Worm (Caenorhabditis elegans) whole organism, L3 larva: ENCODE data around the gene ergi-3.

Experiments used
- R02D3.7 ChIP-seq: fragments of 150-350 bp; optimal IDR thresholded peaks from 2 replicates; lab custom pipeline; 2014; ENCODE audit warnings: missing biosample characterization, missing genetic modification characterization
- aly-2 ChIP-seq: fragments of 150-350 bp; optimal IDR thresholded peaks from 2 replicates; lab custom pipeline; 2014; ENCODE audit warnings: missing biosample characterization, missing genetic modification characterization
- ceh-16 ChIP-seq: sonication (generic microtip); optimal IDR thresholded peaks from 2 replicates; lab custom pipeline; 2017; ENCODE audit warnings: missing biosample characterization, missing genetic modification characterization
- ceh-28 ChIP-seq: fragments of 150-350 bp; optimal IDR thresholded peaks from 2 replicates; lab custom pipeline; 2014; ENCODE audit warnings: missing biosample characterization, missing genetic modification reagents, missing genetic modification characterization
- ceh-82 ChIP-seq: fragments of 150-350 bp; optimal IDR thresholded peaks from 2 replicates; lab custom pipeline; 2014; ENCODE audit warnings: missing biosample characterization, missing genetic modification characterization
- daf-12 ChIP-seq: fragments of 150-350 bp; optimal IDR thresholded peaks from 2 replicates; lab custom pipeline; 2014; ENCODE audit warnings: missing biosample characterization, missing genetic modification reagents, missing genetic modification characterization
- elt-1 ChIP-seq: fragments of 150-350 bp; optimal IDR thresholded peaks from 2 replicates; lab custom pipeline; 2014; ENCODE audit warnings: missing biosample characterization, missing genetic modification characterization
- elt-2 ChIP-seq: sonication (generic microtip); optimal IDR thresholded peaks from 2 replicates; lab custom pipeline; 2016; ENCODE audit warnings: missing genetic modification reagents, mild to moderate bottlenecking, missing genetic modification characterization, missing compliant biosample characterization
- fkh-10 ChIP-seq: sonication (generic microtip); optimal IDR thresholded peaks from 2 replicates; lab custom pipeline; 2017; ENCODE audit warnings: missing biosample characterization, missing genetic modification reagents, missing genetic modification characterization
- fkh-2 ChIP-seq: fragments of 150-350 bp; optimal IDR thresholded peaks from 2 replicates; lab custom pipeline; 2014; ENCODE audit warnings: missing biosample characterization, missing genetic modification reagents, missing genetic modification characterization
- fos-1 ChIP-seq: fragments of 150-350 bp; optimal IDR thresholded peaks from 2 replicates; lab custom pipeline; 2014; ENCODE audit warnings: missing biosample characterization, missing genetic modification characterization
- hmg-11 ChIP-seq: sonication (generic microtip); optimal IDR thresholded peaks from 2 replicates; lab custom pipeline; 2016; ENCODE audit warnings: missing genetic modification characterization, missing compliant biosample characterization
- lin-15B ChIP-seq: fragments of 150-350 bp; optimal IDR thresholded peaks from 2 replicates; lab custom pipeline; 2014; ENCODE audit warnings: missing biosample characterization, missing genetic modification characterization
- lin-39 ChIP-seq: fragments of 150-350 bp; optimal IDR thresholded peaks from 2 replicates; lab custom pipeline; 2018; ENCODE audit warnings: missing biosample characterization, missing genetic modification reagents, missing genetic modification characterization
- lsy-12 ChIP-seq: sonication (generic microtip); optimal IDR thresholded peaks from 2 replicates; lab custom pipeline; 2016; ENCODE audit warnings: mild to moderate bottlenecking, missing genetic modification characterization, missing compliant biosample characterization
- mdl-1 ChIP-seq: fragments of 150-350 bp; optimal IDR thresholded peaks from 2 replicates; lab custom pipeline; 2014; ENCODE audit warnings: missing biosample characterization, missing genetic modification characterization
- nfya-1 ChIP-seq: sonication (generic microtip); optimal IDR thresholded peaks from 2 replicates; lab custom pipeline; 2017; ENCODE audit warnings: missing genetic modification characterization, mild to moderate bottlenecking, missing compliant biosample characterization, antibody characterized with exemption, moderate library complexity; ENCODE audit not compliant: insufficient read depth
- nhr-11 ChIP-seq: fragments of 150-350 bp; optimal IDR thresholded peaks from 2 replicates; lab custom pipeline; 2014; ENCODE audit warnings: missing biosample characterization, missing genetic modification characterization
- nhr-23 ChIP-seq: fragments of 150-350 bp; optimal IDR thresholded peaks from 2 replicates; lab custom pipeline; 2014; ENCODE audit warnings: missing biosample characterization, missing genetic modification reagents, missing genetic modification characterization
- nhr-237 ChIP-seq: fragments of 150-350 bp; optimal IDR thresholded peaks from 2 replicates; lab custom pipeline; 2014; ENCODE audit warnings: missing biosample characterization, missing genetic modification characterization
- nhr-25 ChIP-seq: sonication (generic microtip); optimal IDR thresholded peaks from 2 replicates; lab custom pipeline; 2017; ENCODE audit warnings: missing biosample characterization, missing genetic modification characterization
- nhr-28 ChIP-seq: fragments of 150-350 bp; optimal IDR thresholded peaks from 2 replicates; lab custom pipeline; 2014; ENCODE audit warnings: missing biosample characterization, missing genetic modification characterization
- nhr-43 ChIP-seq: sonication (generic microtip); optimal IDR thresholded peaks from 2 replicates; lab custom pipeline; 2016; ENCODE audit warnings: mild to moderate bottlenecking, missing genetic modification characterization, missing compliant biosample characterization; ENCODE audit not compliant: poor library complexity, severe bottlenecking
- nhr-77 ChIP-seq: fragments of 150-350 bp; optimal IDR thresholded peaks from 2 replicates; lab custom pipeline; 2014; ENCODE audit warnings: missing biosample characterization, missing genetic modification characterization
- pha-4 ChIP-seq: fragments of 150-350 bp; optimal IDR thresholded peaks from 2 replicates; lab custom pipeline; 2014; ENCODE audit warnings: missing biosample characterization, missing genetic modification reagents, missing genetic modification characterization
- pqm-1 ChIP-seq: fragments of 150-350 bp; optimal IDR thresholded peaks from 2 replicates; lab custom pipeline; 2017; ENCODE audit warnings: missing biosample characterization, missing genetic modification characterization, inconsistent platforms
- skn-1 ChIP-seq: fragments of 150-350 bp; optimal IDR thresholded peaks from 2 replicates; lab custom pipeline; 2014; ENCODE audit warnings: missing biosample characterization, missing genetic modification characterization
- snpc-4 ChIP-seq: fragments of 150-350 bp; optimal IDR thresholded peaks from 2 replicates; lab custom pipeline; 2014; ENCODE audit warnings: missing biosample characterization, missing genetic modification characterization
- tbx-2 ChIP-seq: sonication (generic microtip); optimal IDR thresholded peaks from 2 replicates; lab custom pipeline; 2016; ENCODE audit warnings: mild to moderate bottlenecking, missing genetic modification characterization, missing compliant biosample characterization
- unc-39 ChIP-seq: sonication (generic microtip); optimal IDR thresholded peaks from 4 replicates; lab custom pipeline; 2017; ENCODE audit warnings: missing biosample characterization, missing genetic modification characterization
- unc-62 ChIP-seq: fragments of 150-350 bp; sonication (generic microtip); optimal IDR thresholded peaks from 4 replicates; lab custom pipeline; 2014; ENCODE audit warnings: missing biosample characterization, missing genetic modification reagents, missing genetic modification characterization
- zag-1 ChIP-seq: fragments of 150-350 bp; optimal IDR thresholded peaks from 2 replicates; lab custom pipeline; 2014; ENCODE audit warnings: missing biosample characterization, missing genetic modification characterization
- ztf-11 ChIP-seq: fragments of 150-350 bp; optimal IDR thresholded peaks from 2 replicates; lab custom pipeline; 2014; ENCODE audit warnings: missing biosample characterization, missing genetic modification characterization
- ztf-4 ChIP-seq: fragments of 150-350 bp; optimal IDR thresholded peaks from 2 replicates; lab custom pipeline; 2014; ENCODE audit warnings: missing biosample characterization, missing genetic modification characterization

Gene ergi-3

ce11 chrX:15629615-15630014 is 13.1 kb upstream of the ergi-3 start:
- TF ChIP-seq pqm-1 (peak; percentile 16), lsy-12 (tag; lab: Kevin White, UChicago) (no peak), fkh-10 (GFP tag; lab: Kevin White, UChicago) (no peak), fos-1 (tag; lab: Kevin White, UChicago) (no peak), ceh-16 (tag; lab: Kevin White, UChicago) (no peak), unc-39 (tag; lab: Kevin White, UChicago) (no peak), lin-39 (tag; lab: Kevin White, UChicago) (no peak), zag-1 (no peak), snpc-4 (tag; lab: Kevin White, UChicago) (no peak), nhr-23 (tag; lab: Kevin White, UChicago) (no peak), nfya-1 (tag; lab: Kevin White, UChicago) (peak; percentile 18), lin-15B (no peak), fkh-2 (no peak), aly-2 (tag; lab: Kevin White, UChicago) (no peak), hmg-11 (no peak), elt-2 (tag; lab: Kevin White, UChicago) (peak; percentile 60), daf-12 (tag; lab: Kevin White, UChicago) (no peak), elt-1 (tag; lab: Kevin White, UChicago) (no peak), pha-4 (tag; lab: Kevin White, UChicago) (no peak), R02D3.7 (tag; lab: Kevin White, UChicago) (no peak), nhr-237 (no peak), tbx-2 (tag; lab: Kevin White, UChicago) (no peak)
- TF ChIP-seq, all 47 proteins: peak for 3

DNA sequence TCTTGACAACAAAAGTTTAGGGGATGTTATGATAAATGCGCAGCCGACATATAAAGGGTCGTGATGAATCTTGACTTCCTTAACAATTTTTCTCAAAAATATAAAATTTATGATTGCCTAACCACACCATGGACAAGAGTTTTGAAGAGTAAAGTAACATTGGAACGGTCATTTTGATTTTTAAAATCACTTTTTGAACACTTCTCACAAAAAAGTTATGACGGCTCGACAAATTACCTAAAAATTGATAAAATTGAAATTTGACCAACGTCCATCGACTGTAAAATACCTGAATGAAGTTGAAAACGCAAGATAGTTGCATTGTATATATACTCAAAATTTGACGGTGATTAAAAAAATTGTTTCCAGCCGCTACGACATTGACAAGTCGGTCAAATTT is 12.4 kb upstream of the ergi-3 start:
- TF ChIP-seq skn-1 (tag; lab: Kevin White, UChicago), result no peak
- no peak for TF ChIP-seq ztf-11 (tag; lab: Kevin White, UChicago)
- TF ChIP-seq ztf-4, result no peak
- no peak for TF ChIP-seq mdl-1 (tag; lab: Kevin White, UChicago)
- no peak for TF ChIP-seq pha-4 (tag; lab: Kevin White, UChicago)
- TF ChIP-seq nhr-11 (tag; lab: Kevin White, UChicago), result no peak
- TF ChIP-seq nhr-25, result no peak
- no peak for TF ChIP-seq pqm-1
- TF ChIP-seq nhr-77 (tag; lab: Kevin White, UChicago), result no peak
- no peak for TF ChIP-seq nhr-23 (tag; lab: Kevin White, UChicago)
- no peak for TF ChIP-seq ceh-16 (tag; lab: Kevin White, UChicago)
- TF ChIP-seq aly-2 (tag; lab: Kevin White, UChicago), result no peak
- no peak for TF ChIP-seq nhr-28 (tag; lab: Kevin White, UChicago)
- TF ChIP-seq nfya-1 (tag; lab: Kevin White, UChicago), result no peak
- no peak for TF ChIP-seq unc-39 (tag; lab: Kevin White, UChicago)
- no peak for TF ChIP-seq unc-62 (GFP tag; lab: Kevin White, UChicago)
- TF ChIP-seq, all 47 proteins: peak for 0

DNA sequence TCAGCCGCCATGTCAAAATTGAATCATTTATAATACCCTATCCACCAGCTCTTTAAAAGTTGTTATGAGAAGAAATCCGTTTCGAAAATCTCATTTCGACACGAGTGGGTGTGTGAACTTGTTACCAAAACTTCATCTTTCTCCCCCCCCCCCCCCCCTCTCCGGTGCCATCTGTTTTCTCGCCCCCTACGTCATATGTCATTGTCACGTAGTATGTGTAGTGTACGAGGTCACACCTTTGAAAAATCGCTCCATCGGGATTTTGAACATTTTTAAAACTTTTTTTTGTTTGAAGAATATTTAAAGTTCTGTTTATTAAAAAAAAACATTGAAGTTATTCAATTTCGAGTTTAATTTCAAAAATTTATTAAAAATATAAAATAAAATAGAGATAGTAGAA is 11.3 kb upstream of the ergi-3 start:
- TF ChIP-seq lin-39 (tag; lab: Kevin White, UChicago), result peak; percentile 36
- TF ChIP-seq ceh-82 (tag; lab: Kevin White, UChicago), result no peak
- no peak for TF ChIP-seq nhr-11 (tag; lab: Kevin White, UChicago)

- TF ChIP-seq fkh-2 (no peak), unc-62 (GFP tag; lab: Kevin White, UChicago) (peak; percentile 48), nhr-23 (tag; lab: Kevin White, UChicago) (peak; percentile 38), nhr-25 (peak; percentile 36), fkh-10 (GFP tag; lab: Kevin White, UChicago) (no peak), nhr-43 (tag; lab: Kevin White, UChicago) (peak; percentile 12)
Measured at ce11 chrX:15626119-15626850, 9.7 kb upstream of the ergi-3 start.

DNA sequence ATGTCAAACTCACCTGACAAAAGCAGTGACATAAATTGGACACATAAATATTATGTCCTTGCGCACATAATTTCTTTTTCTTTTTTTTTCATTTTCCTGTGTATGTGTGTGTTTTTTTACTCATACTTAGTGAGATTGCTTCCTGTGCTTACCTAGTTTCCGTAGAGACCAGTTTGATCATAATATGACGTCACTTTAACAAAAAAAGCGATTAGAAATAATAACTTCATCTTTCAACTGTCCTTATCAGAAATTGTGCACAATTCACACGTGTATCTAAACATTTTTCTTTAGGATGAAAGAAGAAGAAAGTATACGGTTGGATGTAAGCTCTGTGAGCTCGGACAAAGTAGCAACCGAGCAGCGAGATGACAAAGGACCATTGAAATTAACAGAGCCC is 5.5 kb upstream of the ergi-3 start:
- TF ChIP-seq elt-2 (tag; lab: Kevin White, UChicago), result peak; percentile 65
- no peak for TF ChIP-seq ceh-28 (tag; lab: Kevin White, UChicago)
- peak; percentile 46 for TF ChIP-seq pqm-1
